Worm (Caenorhabditis elegans): ENCODE results near the gene del-1.

Gene del-1

ce11 chrX:14228764-14229163 is 39.1 kb upstream of the del-1 start (continued):
- no peak for TF ChIP-seq nhr-27 (tag; optimal IDR thresholded peaks at IDR 0.05)
- TF ChIP-seq F57A8.1 (GFP tag; optimal IDR thresholded peaks at IDR 0.05): no peak
- TF ChIP-seq D2030.7 (GFP tag; IDR thresholded peaks at IDR 0.05): peak; percentile 47; the same call in 1 of the 2 replicates
- no peak for TF ChIP-seq lin-54 (GFP tag; optimal IDR thresholded peaks at IDR 0.05)
- TF ChIP-seq Y53G8AR.9 (GFP tag; conservative IDR thresholded peaks at IDR 0.05): no peak

- TF ChIP-seq lir-1 (GFP tag; conservative IDR thresholded peaks at IDR 0.05) (peak; percentile 74; the same call in 1 of the 2 replicates), ztf-3 (GFP tag; optimal IDR thresholded peaks at IDR 0.05) (peak; percentile 15), egrh-3 (GFP tag; IDR thresholded peaks at IDR 0.05) (peak; percentile 52; the same call in 1 of the 2 replicates), akir-1 (GFP tag; optimal IDR thresholded peaks at IDR 0.05) (peak; percentile 54)
Measured at ce11 chrX:14229306-14229845, 38.5 kb upstream of the del-1 start.

- TF ChIP-seq lin-35 (GFP tag; optimal IDR thresholded peaks at IDR 0.05): no peak
- TF ChIP-seq nfya-1 (tag; optimal IDR thresholded peaks at IDR 0.05; ENCODE audit: borderline replicate concordance, insufficient read depth): no peak
- 0 out of 2 replicates have a peak, but pooled peaks have one; percentile 25 for TF ChIP-seq dox-1 (GFP tag; IDR thresholded peaks at IDR 0.05)
- TF ChIP-seq snpc-4 (GFP tag; optimal IDR thresholded peaks at IDR 0.05): peak; percentile 45
- peak in 2 of 4 experiments; percentile 59 to 77 for TF ChIP-seq snpc-4 (tag; optimal IDR thresholded peaks at IDR 0.05)
- no peak for TF ChIP-seq unc-130 (GFP tag; optimal IDR thresholded peaks at IDR 0.05)
- TF ChIP-seq nhr-90 (tag; optimal IDR thresholded peaks at IDR 0.05): no peak
Measured at ce11 chrX:14231987-14232386, 35.9 kb upstream of the del-1 start.

- TF ChIP-seq him-1 (tag; optimal IDR thresholded peaks at IDR 0.05): no peak
- no peak for TF ChIP-seq repo-1 (tag; optimal IDR thresholded peaks at IDR 0.05)
- no peak for TF ChIP-seq snpc-1.1 (tag; optimal IDR thresholded peaks at IDR 0.05; ENCODE audit: insufficient read depth)
Measured at ce11 chrX:14234366-14234765, 33.5 kb upstream of the del-1 start, which contains the start of gene srg-36. Gene srg-36, minus strand, starts transcription at chrX:14234466.

- no peak for TF ChIP-seq hlh-26 (GFP tag; conservative IDR thresholded peaks at IDR 0.05)
- no peak for TF ChIP-seq zim-3 (tag; optimal IDR thresholded peaks at IDR 0.05)
- TF ChIP-seq hsf-1 (GFP tag; IDR thresholded peaks at IDR 0.05): no peak
- TF ChIP-seq B0336.3 (GFP tag; IDR thresholded peaks at IDR 0.05): no peak
- TF ChIP-seq lin-26 (GFP tag; IDR thresholded peaks at IDR 0.05): no peak
- no peak for TF ChIP-seq F33H1.4 (GFP tag; IDR thresholded peaks at IDR 0.05)
- no peak for TF ChIP-seq B0261.1 (tag; optimal IDR thresholded peaks at IDR 0.05)
- TF ChIP-seq nhr-80 (tag; optimal IDR thresholded peaks at IDR 0.05): no peak
- no peak for TF ChIP-seq lin-54 (GFP tag; optimal IDR thresholded peaks at IDR 0.05)
- no peak for TF ChIP-seq Y95B8A.8 (GFP tag; IDR thresholded peaks at IDR 0.05)
- no peak for TF ChIP-seq F55B11.4 (tag; optimal IDR thresholded peaks at IDR 0.05; ENCODE audit: borderline replicate concordance, insufficient read depth)
- TF ChIP-seq C06A6.2 (GFP tag; conservative IDR thresholded peaks at IDR 0.05): no peak
- no peak for TF ChIP-seq ZK185.1 (tag; optimal IDR thresholded peaks at IDR 0.05; ENCODE audit: poor library complexity, severe bottlenecking)
- no peak for TF ChIP-seq mes-4 (tag; optimal IDR thresholded peaks at IDR 0.05)
- no peak for TF ChIP-seq die-1 (tag; optimal IDR thresholded peaks at IDR 0.05)
- no peak for TF ChIP-seq attf-5 (GFP tag; optimal IDR thresholded peaks at IDR 0.05)
Measured at ce11 chrX:14234932-14235331, 32.9 kb upstream of the del-1 start, which contains the start of gene srg-37. Gene srg-37, minus strand, starts transcription at chrX:14235032.

Measured in whole organism, young adult.